Worm (Caenorhabditis elegans) whole organism, late embryonic: Measurements from ENCODE around the gene oac-12.

ENCODE experiments used
- F13H6.1 ChIP-seq: sonication (generic microtip); optimal IDR thresholded peaks from 2 replicates; lab custom pipeline; 2016; ENCODE audit warnings: missing genetic modification characterization, missing compliant biosample characterization
- ceh-48 ChIP-seq: sonication (generic microtip); optimal IDR thresholded peaks from 2 replicates; lab custom pipeline; 2016; ENCODE audit warnings: missing genetic modification characterization, inconsistent platforms, missing compliant biosample characterization
- ceh-9 ChIP-seq: sonication (generic microtip); optimal IDR thresholded peaks from 2 replicates; lab custom pipeline; 2016; ENCODE audit warnings: mild to moderate bottlenecking, missing genetic modification characterization, inconsistent platforms, missing compliant biosample characterization
- dve-1 ChIP-seq: sonication (generic microtip); optimal IDR thresholded peaks from 2 replicates; lab custom pipeline; 2017; ENCODE audit warnings: antibody characterized with exemption, mild to moderate bottlenecking, missing genetic modification characterization, missing compliant biosample characterization
- hlh-30 ChIP-seq: sonication (generic microtip); optimal IDR thresholded peaks from 2 replicates; lab custom pipeline; 2017; ENCODE audit warnings: antibody characterized with exemption, missing genetic modification characterization, missing compliant biosample characterization; ENCODE audit not compliant: insufficient read depth
- madf-2 ChIP-seq: sonication (generic microtip); optimal IDR thresholded peaks from 2 replicates; lab custom pipeline; 2017; ENCODE audit warnings: missing genetic modification characterization, missing compliant biosample characterization
- nfya-1 ChIP-seq: sonication (generic microtip); optimal IDR thresholded peaks from 2 replicates; lab custom pipeline; 2017; ENCODE audit warnings: missing genetic modification characterization, mild to moderate bottlenecking, missing compliant biosample characterization, antibody characterized with exemption, moderate library complexity
- nhr-11 ChIP-seq: fragments of 150-350 bp; optimal IDR thresholded peaks from 2 replicates; lab custom pipeline; 2014; ENCODE audit warnings: missing biosample characterization, missing genetic modification characterization
- pha-4 ChIP-seq: fragments of 150-350 bp; optimal IDR thresholded peaks from 2 replicates; lab custom pipeline; 2018; ENCODE audit warnings: missing biosample characterization, missing genetic modification reagents, missing genetic modification characterization
- pqm-1 ChIP-seq: sonication (generic microtip); optimal IDR thresholded peaks from 2 replicates; lab custom pipeline; 2016; ENCODE audit warnings: missing genetic modification characterization, missing compliant biosample characterization
- rnt-1 ChIP-seq: sonication (generic microtip); optimal IDR thresholded peaks from 2 replicates; lab custom pipeline; 2016; ENCODE audit warnings: missing genetic modification characterization, missing compliant biosample characterization
- tbx-7 ChIP-seq: sonication (generic microtip); optimal IDR thresholded peaks from 2 replicates; lab custom pipeline; 2016; ENCODE audit warnings: missing genotype, missing genetic modification characterization, missing compliant biosample characterization

DNA sequence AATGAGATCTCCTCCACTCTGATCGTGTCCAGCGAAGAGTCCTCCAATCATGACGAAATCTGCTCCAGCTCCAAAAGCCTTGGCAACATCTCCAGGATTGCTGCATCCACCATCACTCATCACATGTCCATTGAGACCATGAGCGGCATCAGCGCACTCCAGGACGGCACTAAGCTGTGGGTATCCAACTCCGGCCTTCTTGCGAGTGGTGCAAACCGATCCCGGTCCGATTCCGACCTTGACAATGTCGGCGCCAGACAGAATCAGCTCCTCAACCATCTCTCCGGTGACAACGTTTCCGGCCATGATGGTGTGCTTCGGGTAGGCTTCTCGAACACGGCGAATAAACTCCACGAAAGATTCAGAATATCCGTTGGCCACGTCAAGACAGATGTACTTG lies 38.2 kb upstream of the oac-12 start:
- TF ChIP-seq rnt-1 (tag; lab: Kevin White, UChicago) (no peak), nhr-11 (tag; lab: Kevin White, UChicago) (no peak), ceh-48 (no peak), madf-2 (no peak), pqm-1 (tag; lab: Kevin White, UChicago) (no peak), hlh-30 (tag; lab: Kevin White, UChicago) (no peak), dve-1 (tag; lab: Kevin White, UChicago) (no peak), pha-4 (tag; lab: Kevin White, UChicago) (no peak), F13H6.1 (tag; lab: Kevin White, UChicago) (no peak), tbx-7 (tag; lab: Kevin White, UChicago) (no peak), ceh-9 (tag; lab: Kevin White, UChicago) (no peak), nfya-1 (tag; lab: Kevin White, UChicago) (no peak)
